Worm (Caenorhabditis elegans) whole organism, L4/young adult: ENCODE data around the gene C05E7.3.

Experiments
- dao-5 ChIP-seq: sonication (generic microtip); optimal IDR thresholded peaks from 2 replicates; lab custom pipeline; 2016; ENCODE audit warnings: missing genotype, missing genetic modification characterization, moderate library complexity, missing compliant biosample characterization
- him-1 ChIP-seq: sonication (generic microtip); optimal IDR thresholded peaks from 2 replicates; lab custom pipeline; 2016; ENCODE audit warnings: missing genotype, missing genetic modification reagents, missing genetic modification characterization, missing compliant biosample characterization

ce11 chrX:12915693-12916092, 30.7 kb downstream of the C05E7.3 start:
- TF ChIP-seq him-1 (no peak), dao-5 (tag; lab: Kevin White, UChicago) (no peak)
